Worm (Caenorhabditis elegans) whole organism, midembryonic: ENCODE measurements around the gene sdf-9.

Source experiments
- flt-1 ChIP-seq: fragments of 200-800 bp; sonication (Bioruptor generic); IDR thresholded peaks from 2 replicates; pipeline ENCODE4 v1.3.6; 2022; ENCODE audit warnings: missing genetic modification characterization, missing compliant biosample characterization
- klf-2 ChIP-seq: fragments of 200-800 bp; sonication (Bioruptor generic); conservative IDR thresholded peaks from 2 replicates; pipeline ENCODE4 v1.3.6; 2022; ENCODE audit warnings: missing genetic modification reagents, missing genetic modification characterization, missing compliant biosample characterization
- med-1 ChIP-seq: sonication (generic microtip); optimal IDR thresholded peaks from 2 replicates; lab custom pipeline; 2017; ENCODE audit warnings: missing genetic modification characterization, mild to moderate bottlenecking, missing compliant biosample characterization, antibody characterized with exemption, missing genetic modification reagents; ENCODE audit not compliant: insufficient read depth
- ref-1 ChIP-seq: fragments of 200-800 bp; sonication (Bioruptor generic); conservative IDR thresholded peaks from 2 replicates; pipeline ENCODE4 v1.3.6; 2022; ENCODE audit warnings: missing genetic modification reagents, missing genetic modification characterization, missing compliant biosample characterization
- tab-1 ChIP-seq: fragments of 200-800 bp; sonication (Bioruptor generic); IDR thresholded peaks from 2 replicates; pipeline ENCODE4 v1.3.6; 2022; ENCODE audit warnings: missing genetic modification characterization, missing compliant biosample characterization

ce11 chrV:20783642-20784041 lies 14.4 kb upstream of the sdf-9 start:
- TF ChIP-seq ref-1 (GFP tag; lab: Robert Waterston, UW) (no peak), flt-1 (GFP tag; lab: Robert Waterston, UW) (no peak), tab-1 (GFP tag; lab: Robert Waterston, UW) (no peak), klf-2 (no peak), med-1 (GFP tag; lab: Kevin White, UChicago) (no peak)
